Fruit fly (Drosophila melanogaster): ENCODE measurements around the gene Anp.

Gene Anp

dm6 chr3R:30203104-30203986 lies 6.4 kb upstream of the Anp start (continued):
- peak; percentile 90 for TF ChIP-seq NfI (GFP tag; optimal IDR thresholded peaks at IDR 0.05)
- peak; percentile 7 for TF ChIP-seq pros (GFP tag; optimal IDR thresholded peaks at IDR 0.05)
- TF ChIP-seq Sry-δ (GFP tag; optimal IDR thresholded peaks at IDR 0.05) = peak; percentile 77
- no peak for TF ChIP-seq CG7963 (GFP tag; IDR thresholded peaks at IDR 0.05; ENCODE audit: partially characterized antibody)
- peak; percentile 81 for TF ChIP-seq CG3847 (GFP tag; IDR thresholded peaks at IDR 0.05)
- TF ChIP-seq esg (GFP tag; conservative IDR thresholded peaks at IDR 0.05) = peak; percentile 97
- peak; percentile 83 for TF ChIP-seq CG17612 (GFP tag; IDR thresholded peaks at IDR 0.05)
- peak; percentile 62; the same call in 2 of the 3 replicates for TF ChIP-seq CG6175 (GFP tag; IDR thresholded peaks at IDR 0.05)
- TF ChIP-seq CG8924 (tag; optimal IDR thresholded peaks at IDR 0.05) = peak; percentile 97
- TF ChIP-seq cad (GFP tag; optimal IDR thresholded peaks at IDR 0.05) = no peak
- TF ChIP-seq fd102C (GFP tag; optimal IDR thresholded peaks at IDR 0.05) = peak; percentile 22
- peak; percentile 98 for TF ChIP-seq repo (GFP tag; optimal IDR thresholded peaks at IDR 0.05)
- TF ChIP-seq CG18619 (GFP tag; optimal IDR thresholded peaks at IDR 0.05) = peak; percentile 90
- peak; percentile 32; the same call in 1 of the 3 replicates for TF ChIP-seq CG34224 (GFP tag; IDR thresholded peaks at IDR 0.05; ENCODE audit: partially characterized antibody)
- TF ChIP-seq Dbx (GFP tag; IDR thresholded peaks at IDR 0.05) = peak; percentile 97
- peak; percentile 94 for TF ChIP-seq fu2 (GFP tag; optimal IDR thresholded peaks at IDR 0.05)
- TF ChIP-seq CG13296 (GFP tag; optimal IDR thresholded peaks at IDR 0.05) = peak; percentile 94
- TF ChIP-seq CG17385 (GFP tag; optimal IDR thresholded peaks at IDR 0.05) = peak; percentile 84
- TF ChIP-seq disco-r (GFP tag; optimal IDR thresholded peaks at IDR 0.05) = peak; percentile 89
- TF ChIP-seq tgo (GFP tag; IDR thresholded peaks at IDR 0.05) = peak; percentile 92
- peak; percentile 91 for TF ChIP-seq CG10267 (tag; optimal IDR thresholded peaks at IDR 0.05)
- TF ChIP-seq CG8089 (GFP tag; optimal IDR thresholded peaks at IDR 0.05) = peak; percentile 86
- TF ChIP-seq cwo (GFP tag; optimal IDR thresholded peaks at IDR 0.05) = peak; percentile 97
- no peak for TF ChIP-seq CG8478 (optimal IDR thresholded peaks at IDR 0.05)
- TF ChIP-seq ttk (GFP tag; IDR thresholded peaks at IDR 0.05) = peak; percentile 95
- peak; percentile 90; the same call in 2 of the 3 replicates for TF ChIP-seq C15 (GFP tag; IDR thresholded peaks at IDR 0.05)
- peak; percentile 90 for TF ChIP-seq Ssrp (tag; optimal IDR thresholded peaks at IDR 0.05)
- TF ChIP-seq psq (GFP tag; optimal IDR thresholded peaks at IDR 0.05) = peak; percentile 94
- peak; percentile 95 for TF ChIP-seq pho (GFP tag; optimal IDR thresholded peaks at IDR 0.05)
- peak; percentile 94 for TF ChIP-seq Oaz (GFP tag; IDR thresholded peaks at IDR 0.05)
- TF ChIP-seq CG15479 (GFP tag; optimal IDR thresholded peaks at IDR 0.05) = no peak
- peak; percentile 92 for TF ChIP-seq Neu2 (GFP tag; optimal IDR thresholded peaks at IDR 0.05; ENCODE audit: borderline replicate concordance)
- peak; percentile 96 for TF ChIP-seq CG17361 (GFP tag; IDR thresholded peaks at IDR 0.05)
- peak; percentile 50 for TF ChIP-seq dan (GFP tag; IDR thresholded peaks at IDR 0.05)
- peak; percentile 88 for TF ChIP-seq CG4730 (GFP tag; IDR thresholded peaks at IDR 0.05)
- TF ChIP-seq HLH4C (GFP tag; IDR thresholded peaks at IDR 0.05; ENCODE audit: partially characterized antibody) = 0 out of 3 replicates have a peak, but pooled peaks have one; percentile 29
- TF ChIP-seq zfh2 (GFP tag; optimal IDR thresholded peaks at IDR 0.05) = peak; percentile 96
- no peak for TF ChIP-seq CG16813 (GFP tag; IDR thresholded peaks at IDR 0.05; ENCODE audit: partially characterized antibody)
- peak; percentile 90 for TF ChIP-seq CG6765 (GFP tag; optimal IDR thresholded peaks at IDR 0.05)
- peak; percentile 94 for TF ChIP-seq run (tag; optimal IDR thresholded peaks at IDR 0.05)
- peak; percentile 94 for TF ChIP-seq HmgZ (tag; optimal IDR thresholded peaks at IDR 0.05)
- peak; percentile 98 for TF ChIP-seq CG18599 (GFP tag; optimal IDR thresholded peaks at IDR 0.05)
- peak; percentile 91 for TF ChIP-seq CG6654 (GFP tag; optimal IDR thresholded peaks at IDR 0.05)
- peak; percentile 85 for TF ChIP-seq da (GFP tag; optimal IDR thresholded peaks at IDR 0.05)
- peak; percentile 86 for TF ChIP-seq CG8281 (tag; optimal IDR thresholded peaks at IDR 0.05)
- TF ChIP-seq stwl (tag; optimal IDR thresholded peaks at IDR 0.05) = peak; percentile 8
- peak; percentile 56 for TF ChIP-seq CG7271 (tag; optimal IDR thresholded peaks at IDR 0.05)
- TF ChIP-seq CG17359 (tag; optimal IDR thresholded peaks at IDR 0.05) = peak; percentile 98
